Fruit fly (Drosophila melanogaster) whole organism, embryonic: ENCODE results near the gene CheB38c.

Experiments used
- Ada2b ChIP-seq: fragments of 200-800 bp; sonication (Bioruptor generic); IDR thresholded peaks from 2 replicates; pipeline ENCODE4 v1.3.6; 2022; ENCODE audit warnings: missing biosample characterization, missing genetic modification characterization
- BEAF-32 ChIP-seq: fragments of 200-800 bp; sonication (Bioruptor generic); optimal IDR thresholded peaks from 3 replicates; lab custom pipeline; 2017; ENCODE audit warnings: missing biosample characterization, missing genetic modification characterization, mild to moderate bottlenecking, moderate library complexity, missing genetic modification reagents
- CG10209 ChIP-seq: fragments of 200-800 bp; sonication (Bioruptor generic); optimal IDR thresholded peaks from 3 replicates; lab custom pipeline; 2017; ENCODE audit warnings: missing biosample characterization, mild to moderate bottlenecking, missing genetic modification characterization, missing genetic modification reagents
- CG11398 ChIP-seq: fragments of 200-800 bp; sonication (Bioruptor generic); optimal IDR thresholded peaks from 2 replicates; lab custom pipeline; 2016; ENCODE audit warnings: missing biosample characterization, missing genetic modification characterization
- CG11560 ChIP-seq: fragments of 200-800 bp; sonication (Bioruptor generic); IDR thresholded peaks from 3 replicates; pipeline ENCODE4 v1.3.6; 2022; ENCODE audit warnings: missing biosample characterization, missing genetic modification characterization
- CG12155 ChIP-seq: fragments of 200-800 bp; sonication (Bioruptor generic); optimal IDR thresholded peaks from 3 replicates; lab custom pipeline; 2016; ENCODE audit warnings: missing biosample characterization, missing genetic modification characterization
- CG1233 ChIP-seq: fragments of 200-800 bp; sonication (Bioruptor generic); optimal IDR thresholded peaks from 4 replicates; lab custom pipeline; 2018; ENCODE audit warnings: missing biosample characterization, mild to moderate bottlenecking, missing genetic modification characterization
- CG15601 ChIP-seq: fragments of 200-800 bp; sonication (Bioruptor generic); optimal IDR thresholded peaks from 3 replicates; lab custom pipeline; 2019; ENCODE audit warnings: missing biosample characterization, mild to moderate bottlenecking, missing genetic modification characterization, moderate library complexity
- CG18764 ChIP-seq: fragments of 200-800 bp; sonication (Bioruptor generic); optimal IDR thresholded peaks from 3 replicates; lab custom pipeline; 2016; ENCODE audit warnings: missing biosample characterization, missing genetic modification characterization
- CG2712 ChIP-seq: fragments of 200-800 bp; optimal IDR thresholded peaks from 3 replicates; lab custom pipeline; 2019; ENCODE audit warnings: missing biosample characterization, mild to moderate bottlenecking, missing genetic modification characterization, moderate library complexity
- CG2875 ChIP-seq: fragments of 200-800 bp; sonication (Bioruptor generic); optimal IDR thresholded peaks from 2 replicates; lab custom pipeline; 2017; ENCODE audit warnings: missing biosample characterization, mild to moderate bottlenecking, missing genetic modification characterization, missing genetic modification reagents
- CG31441 ChIP-seq: fragments of 200-800 bp; sonication (Bioruptor generic); IDR thresholded peaks from 2 replicates; pipeline ENCODE4 v1.3.6; 2022; ENCODE audit warnings: missing biosample characterization, missing genetic modification characterization
- CG33557 ChIP-seq: fragments of 200-800 bp; sonication (Bioruptor generic); optimal IDR thresholded peaks from 2 replicates; lab custom pipeline; 2019; ENCODE audit warnings: missing biosample characterization, mild to moderate bottlenecking, missing genetic modification characterization, moderate library complexity
- CG4404 ChIP-seq: fragments of 200-800 bp; sonication (Bioruptor generic); IDR thresholded peaks from 2 replicates; pipeline ENCODE4 v1.3.6; 2022; ENCODE audit warnings: missing biosample characterization, missing genetic modification characterization
- CG4707 ChIP-seq: fragments of 200-800 bp; sonication (Bioruptor generic); optimal IDR thresholded peaks from 2 replicates; lab custom pipeline; 2018; ENCODE audit warnings: missing biosample characterization, mild to moderate bottlenecking, missing genetic modification characterization, moderate library complexity
- CG5245 ChIP-seq: fragments of 200-800 bp; sonication (Bioruptor generic); optimal IDR thresholded peaks from 3 replicates; lab custom pipeline; 2016; ENCODE audit warnings: missing biosample characterization, missing genetic modification characterization
- CG6854 ChIP-seq: fragments of 200-800 bp; sonication (Bioruptor generic); optimal IDR thresholded peaks from 3 replicates; lab custom pipeline; 2017; ENCODE audit warnings: missing biosample characterization, mild to moderate bottlenecking, missing genetic modification characterization
- CG8388 ChIP-seq: fragments of 200-800 bp; sonication (Bioruptor generic); optimal IDR thresholded peaks from 2 replicates; lab custom pipeline; 2019; ENCODE audit warnings: missing biosample characterization, mild to moderate bottlenecking, missing genetic modification characterization, moderate library complexity
- CG8478 ChIP-seq: fragments of >200 bp; optimal IDR thresholded peaks from 2 replicates; lab custom pipeline; 2018
- CG8765 ChIP-seq: fragments of 200-800 bp; sonication (Bioruptor generic); IDR thresholded peaks from 2 replicates; pipeline ENCODE4 v1.3.6; 2022; ENCODE audit warnings: missing biosample characterization, missing genetic modification characterization
- CG9876 ChIP-seq: fragments of 200-800 bp; sonication (Bioruptor generic); optimal IDR thresholded peaks from 2 replicates; lab custom pipeline; 2016; ENCODE audit warnings: missing biosample characterization, missing genetic modification characterization
- Chrac-16 ChIP-seq: fragments of 200-800 bp; sonication (Bioruptor generic); optimal IDR thresholded peaks from 3 replicates; lab custom pipeline; 2016; ENCODE audit warnings: missing biosample characterization, missing genetic modification characterization
- Dip3 ChIP-seq: fragments of 200-800 bp; sonication (Bioruptor generic); optimal IDR thresholded peaks from 3 replicates; lab custom pipeline; 2016; ENCODE audit warnings: missing biosample characterization, missing genetic modification characterization
- Dll ChIP-seq: fragments of 200-800 bp; sonication (Bioruptor generic); IDR thresholded peaks from 4 replicates; pipeline ENCODE4 v1.3.6; 2022; ENCODE audit warnings: missing biosample characterization, missing genetic modification characterization; ENCODE audit not compliant: partially characterized antibody
- Dref ChIP-seq: fragments of 200-800 bp; sonication (Bioruptor generic); IDR thresholded peaks from 2 replicates; pipeline ENCODE4 v1.3.6; 2022; ENCODE audit warnings: missing biosample characterization, missing genetic modification characterization
- Gug ChIP-seq: fragments of 200-800 bp; sonication (Bioruptor generic); IDR thresholded peaks from 4 replicates; pipeline ENCODE4 v1.3.6; 2022; ENCODE audit warnings: missing biosample characterization, missing genetic modification characterization
- HHEX ChIP-seq: fragments of 200-800 bp; sonication (Bioruptor generic); optimal IDR thresholded peaks from 3 replicates; lab custom pipeline; 2017; ENCODE audit warnings: missing biosample characterization, mild to moderate bottlenecking, missing genetic modification characterization, missing genetic modification reagents
- HLH3B ChIP-seq: fragments of 200-800 bp; sonication (Bioruptor generic); IDR thresholded peaks from 2 replicates; pipeline ENCODE4 v1.3.6; 2022; ENCODE audit warnings: missing biosample characterization, missing genetic modification characterization
- Hr3 ChIP-seq: fragments of 200-800 bp; sonication (Bioruptor generic); optimal IDR thresholded peaks from 3 replicates; lab custom pipeline; 2016; ENCODE audit warnings: missing biosample characterization, missing genetic modification characterization
- Hr78 ChIP-seq, 2 experiments: fragments of 200-800 bp in 1 of 2; fragments of >200 bp in 1 of 2; sonication (Bioruptor generic) in 1 of 2; optimal IDR thresholded peaks; 2 replicates each; lab custom pipeline; 2017 to 2019; ENCODE audit warnings: missing biosample characterization in 2 of 2, missing genetic modification characterization in 2 of 2, mild to moderate bottlenecking in 1 of 2, moderate library complexity in 1 of 2
- Jarid2 ChIP-seq: fragments of 200-800 bp; sonication (Bioruptor generic); optimal IDR thresholded peaks from 3 replicates; lab custom pipeline; 2017; ENCODE audit warnings: mild to moderate bottlenecking, missing biosample characterization, missing genetic modification reagents, missing genetic modification characterization
- Taf1 ChIP-seq: fragments of 200-800 bp; sonication (Bioruptor generic); IDR thresholded peaks from 2 replicates; pipeline ENCODE4 v1.3.6; 2022; ENCODE audit warnings: missing biosample characterization, missing genetic modification characterization
- bbx ChIP-seq: fragments of 200-800 bp; sonication (Bioruptor generic); IDR thresholded peaks from 2 replicates; pipeline ENCODE4 v1.3.6; 2022; ENCODE audit warnings: missing biosample characterization, missing genetic modification characterization; ENCODE audit not compliant: partially characterized antibody
- btn ChIP-seq: fragments of 200-800 bp; sonication (Bioruptor generic); optimal IDR thresholded peaks from 2 replicates; lab custom pipeline; 2016; ENCODE audit warnings: missing biosample characterization, missing genetic modification characterization
- cad ChIP-seq: fragments of >200 bp; optimal IDR thresholded peaks from 2 replicates; lab custom pipeline; 2017; ENCODE audit warnings: missing biosample characterization, missing genetic modification characterization
- chn ChIP-seq: fragments of 200-800 bp; sonication (Bioruptor generic); optimal IDR thresholded peaks from 2 replicates; lab custom pipeline; 2016; ENCODE audit warnings: missing biosample characterization, missing genetic modification characterization
- cwo ChIP-seq: fragments of 200-800 bp; sonication (Bioruptor generic); optimal IDR thresholded peaks from 3 replicates; lab custom pipeline; 2017; ENCODE audit warnings: missing biosample characterization, missing genetic modification characterization, mild to moderate bottlenecking, moderate library complexity, missing genetic modification reagents
- dmrt99B ChIP-seq: fragments of 200-800 bp; sonication (Bioruptor generic); optimal IDR thresholded peaks from 2 replicates; lab custom pipeline; 2018; ENCODE audit warnings: missing biosample characterization, mild to moderate bottlenecking, missing genetic modification characterization, moderate library complexity
- eve ChIP-seq, 2 experiments: fragments of >200 bp; optimal IDR thresholded peaks; 2 replicates each; lab custom pipeline; 2017; ENCODE audit warnings: missing biosample characterization in 2 of 2, missing genetic modification characterization in 2 of 2
- eyg ChIP-seq: fragments of 200-800 bp; sonication (Bioruptor generic); optimal IDR thresholded peaks from 3 replicates; lab custom pipeline; 2016; ENCODE audit warnings: missing biosample characterization, missing genetic modification characterization
- ham ChIP-seq: fragments of 200-800 bp; sonication (Bioruptor generic); IDR thresholded peaks from 2 replicates; pipeline ENCODE4 v1.3.6; 2022; ENCODE audit warnings: missing biosample characterization, missing genetic modification characterization
- hth ChIP-seq: fragments of >200 bp; optimal IDR thresholded peaks from 2 replicates; lab custom pipeline; 2017; ENCODE audit warnings: inconsistent platforms
- jumu ChIP-seq: fragments of 200-800 bp; sonication (Bioruptor generic); optimal IDR thresholded peaks from 3 replicates; lab custom pipeline; 2016; ENCODE audit warnings: missing biosample characterization, missing genetic modification characterization
- maf-S ChIP-seq: fragments of 200-800 bp; sonication (Bioruptor generic); optimal IDR thresholded peaks from 2 replicates; lab custom pipeline; 2016; ENCODE audit warnings: missing biosample characterization, missing genetic modification characterization
- pnt ChIP-seq: fragments of 200-800 bp; sonication (Bioruptor generic); optimal IDR thresholded peaks from 3 replicates; lab custom pipeline; 2016; ENCODE audit warnings: missing biosample characterization, missing genetic modification characterization
- prd ChIP-seq, 3 experiments: fragments of >200 bp in 2 of 3; fragments of 200-800 bp in 1 of 3; sonication (Bioruptor generic) in 1 of 3; optimal IDR thresholded peaks in 2 of 3; IDR thresholded peaks in 1 of 3; 2 replicates in 2 of 3; 3 replicates in 1 of 3; pipeline versions ENCODE4 v1.3.6 to Lab custom; 2017 to 2022; ENCODE audit warnings: missing biosample characterization in 1 of 3, missing genetic modification characterization in 1 of 3
- trem ChIP-seq: fragments of 200-800 bp; optimal IDR thresholded peaks from 3 replicates; lab custom pipeline; 2019; ENCODE audit warnings: missing biosample characterization, mild to moderate bottlenecking, missing genetic modification characterization, moderate library complexity
- tup ChIP-seq: fragments of 200-800 bp; sonication (Bioruptor generic); optimal IDR thresholded peaks from 2 replicates; lab custom pipeline; 2016; ENCODE audit warnings: missing biosample characterization, mild to moderate bottlenecking, missing genetic modification characterization, moderate library complexity
- twi ChIP-seq: fragments of 200-800 bp; optimal IDR thresholded peaks from 2 replicates; lab custom pipeline; 2019; ENCODE audit warnings: missing biosample characterization, mild to moderate bottlenecking, missing genetic modification characterization, moderate library complexity
- vvl ChIP-seq: fragments of 200-800 bp; sonication (Bioruptor generic); IDR thresholded peaks from 2 replicates; pipeline ENCODE4 v1.3.6; 2022; ENCODE audit warnings: missing biosample characterization, missing genetic modification characterization

The CheB38c gene

DNA sequence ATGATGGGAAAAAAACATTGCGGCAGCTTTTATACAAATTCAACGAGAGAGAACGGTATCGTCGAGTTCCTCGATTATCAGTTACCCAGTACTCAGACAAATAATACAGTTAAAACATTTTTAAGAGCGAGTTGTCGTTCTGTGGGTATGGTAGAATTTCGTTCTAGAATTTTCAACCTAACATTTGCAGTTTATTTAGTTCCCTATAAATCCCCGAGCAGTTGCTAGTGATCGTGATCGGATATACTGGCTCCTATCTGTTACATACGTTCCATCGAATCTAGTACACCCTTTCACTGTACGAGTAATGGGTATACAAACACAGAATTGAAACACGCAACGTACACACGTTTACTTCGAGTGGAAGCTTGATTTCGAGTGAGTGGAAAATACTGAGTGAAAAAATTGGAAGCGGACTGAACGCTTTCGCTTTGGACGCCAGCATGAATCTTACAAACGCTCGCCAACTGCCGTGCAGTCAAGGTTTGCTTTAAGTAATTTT lies 44.1 kb upstream of the CheB38c start, which contains the start of gene CG9338 (continued):
- TF ChIP-seq jumu (GFP tag; lab: Kevin White, UChicago) (peak; percentile 73), prd (optimal IDR thresholded peaks at IDR 0.05; lab: Kevin White, UChicago) (no peak), prd (GFP tag; IDR thresholded peaks at IDR 0.05; lab: Robert Waterston, UW) (peak; percentile 94), Taf1 (peak; percentile 80), dmrt99B (tag; lab: Kevin White, UChicago) (peak; percentile 95), CG15601 (peak; percentile 79), cwo (peak; percentile 94), vvl (peak; percentile 89), bbx (GFP tag; lab: Robert Waterston, UW) (peak; percentile 57; the same call in 1 of the 2 replicates), Dll (GFP tag; lab: Robert Waterston, UW) (no peak), HLH3B (peak; percentile 75; the same call in 1 of the 2 replicates), maf-S (GFP tag; lab: Kevin White, UChicago) (peak; percentile 64), Chrac-16 (GFP tag; lab: Kevin White, UChicago) (peak; percentile 64), CG8388 (GFP tag; lab: Kevin White, UChicago) (peak; percentile 68), Jarid2 (peak; percentile 83), CG2712 (tag; lab: Kevin White, UChicago) (peak; percentile 97), trem (tag; lab: Kevin White, UChicago) (peak; percentile 92), eyg (GFP tag; lab: Kevin White, UChicago) (peak; percentile 58), btn (GFP tag; lab: Kevin White, UChicago) (peak; percentile 21), tup (GFP tag; lab: Kevin White, UChicago) (no peak), CG11560 (no peak), CG12155 (GFP tag; lab: Kevin White, UChicago) (peak; percentile 96), pnt (GFP tag; lab: Kevin White, UChicago) (peak; percentile 77), ham (GFP tag; lab: Robert Waterston, UW) (0 out of 2 replicates have a peak, but pooled peaks have one; percentile 12), CG18764 (GFP tag; lab: Kevin White, UChicago) (peak; percentile 91), eve (GFP tag; optimal IDR thresholded peaks at IDR 0.05; lab: Kevin White, UChicago) (peak in 1 of 2 experiments; percentile 97), twi (tag; lab: Kevin White, UChicago) (peak; percentile 46), HHEX (GFP tag; lab: Kevin White, UChicago) (peak; percentile 95), Hr3 (GFP tag; lab: Kevin White, UChicago) (peak; percentile 73), CG8478 (lab: Kevin White, UChicago) (no peak), Gug (peak; percentile 87), CG2875 (peak; percentile 14), CG6854 (GFP tag; lab: Kevin White, UChicago) (peak; percentile 89), cad (no peak), CG5245 (GFP tag; lab: Kevin White, UChicago) (peak; percentile 48), hth (no peak), Dip3 (GFP tag; lab: Kevin White, UChicago) (peak; percentile 74), CG8765 (GFP tag; lab: Robert Waterston, UW) (peak; percentile 49; the same call in 1 of the 2 replicates), CG33557 (GFP tag; lab: Kevin White, UChicago) (peak; percentile 33), CG11398 (GFP tag; lab: Kevin White, UChicago) (peak; percentile 83), CG31441 (GFP tag; lab: Robert Waterston, UW) (peak; percentile 97), CG1233 (GFP tag; lab: Kevin White, UChicago) (peak; percentile 93), BEAF-32 (no peak), chn (GFP tag; lab: Kevin White, UChicago) (peak; percentile 75), CG4707 (GFP tag; lab: Kevin White, UChicago) (peak; percentile 11), Hr78 (GFP tag; optimal IDR thresholded peaks at IDR 0.05; lab: Kevin White, UChicago) (peak in 1 of 2 experiments; percentile 57), Dref (GFP tag; lab: Robert Waterston, UW) (no peak), Ada2b (GFP tag; lab: Robert Waterston, UW) (peak; percentile 72), CG9876 (GFP tag; lab: Kevin White, UChicago) (peak; percentile 46), CG4404 (GFP tag; lab: Robert Waterston, UW) (peak; percentile 81), CG10209 (GFP tag; lab: Kevin White, UChicago) (peak; percentile 77)
